Worm (Caenorhabditis elegans): ENCODE data around the gene F31E3.2.

- TF ChIP-seq pag-3 (tag; optimal IDR thresholded peaks at IDR 0.05; ENCODE audit: borderline replicate concordance, insufficient read depth) (no peak), mab-9 (GFP tag; IDR thresholded peaks at IDR 0.05) (no peak), nhr-71 (tag; optimal IDR thresholded peaks at IDR 0.05) (no peak), efl-3 (GFP tag; optimal IDR thresholded peaks at IDR 0.05) (no peak), lsy-2 (tag; optimal IDR thresholded peaks at IDR 0.05) (no peak), pqm-1 (tag; optimal IDR thresholded peaks at IDR 0.05) (no peak), tlp-1 (tag; optimal IDR thresholded peaks at IDR 0.05) (no peak), zag-1 (tag; optimal IDR thresholded peaks at IDR 0.05) (no peak), jun-1 (tag; optimal IDR thresholded peaks at IDR 0.05) (no peak), ceh-82 (tag; optimal IDR thresholded peaks at IDR 0.05) (no peak), egl-13 (tag; optimal IDR thresholded peaks at IDR 0.05) (no peak), nhr-11 (tag; optimal IDR thresholded peaks at IDR 0.05) (no peak), ama-1 (optimal IDR thresholded peaks at IDR 0.05) (no peak)
These were observed 38.3 kb downstream of the F31E3.2 start for ce11 chrIII:7012060-7012459.

All from whole organism, L1 larva.